Worm (Caenorhabditis elegans) whole organism, mixed stage, embryonic: ENCODE results near the gene flp-34.
A peak's percentile ranks its signal among the peaks of the same experiment; 100 is the strongest.

Experiments used
- M03D4.4 ChIP-seq: sonication (generic microtip); optimal IDR thresholded peaks from 2 replicates; lab custom pipeline; 2017; ENCODE audit warnings: mild to moderate bottlenecking, missing genetic modification characterization, missing compliant biosample characterization
- bed-3 ChIP-seq: fragments of 200-800 bp; sonication (Bioruptor generic); optimal IDR thresholded peaks from 3 replicates; lab custom pipeline; 2018; ENCODE audit warnings: mild to moderate bottlenecking, missing genetic modification characterization, moderate library complexity, missing compliant biosample characterization
- ceh-39 ChIP-seq: fragments of 150-350 bp; optimal IDR thresholded peaks from 2 replicates; lab custom pipeline; 2014; ENCODE audit warnings: missing biosample characterization, missing genetic modification characterization
- ceh-43 ChIP-seq: fragments of 200-800 bp; sonication (Bioruptor generic); optimal IDR thresholded peaks from 2 replicates; lab custom pipeline; 2018; ENCODE audit warnings: mild to moderate bottlenecking, missing genetic modification characterization, moderate library complexity, missing compliant biosample characterization
- ceh-83 ChIP-seq: fragments of 200-800 bp; sonication (Bioruptor generic); optimal IDR thresholded peaks from 2 replicates; lab custom pipeline; 2018; ENCODE audit warnings: mild to moderate bottlenecking, missing genetic modification characterization, missing compliant biosample characterization
- ces-1 ChIP-seq: fragments of 150-350 bp; optimal IDR thresholded peaks from 2 replicates; lab custom pipeline; 2014; ENCODE audit warnings: missing biosample characterization, missing genetic modification reagents, missing genetic modification characterization
- cnd-1 ChIP-seq: fragments of 200-800 bp; sonication (Bioruptor generic); optimal IDR thresholded peaks from 2 replicates; lab custom pipeline; 2018; ENCODE audit warnings: mild to moderate bottlenecking, missing genetic modification characterization, missing compliant biosample characterization
- elt-3 ChIP-seq: fragments of 150-350 bp; optimal IDR thresholded peaks from 2 replicates; lab custom pipeline; 2014; ENCODE audit warnings: missing biosample characterization, missing genetic modification characterization
- hlh-1 ChIP-seq: fragments of 150-350 bp; optimal IDR thresholded peaks from 2 replicates; lab custom pipeline; 2014; ENCODE audit warnings: missing biosample characterization, missing genetic modification reagents, missing genetic modification characterization
- lin-13 ChIP-seq: fragments of 150-350 bp; optimal IDR thresholded peaks from 2 replicates; lab custom pipeline; 2014; ENCODE audit warnings: missing biosample characterization, missing genetic modification characterization
- lin-32 ChIP-seq: fragments of 200-800 bp; sonication (Bioruptor generic); optimal IDR thresholded peaks from 2 replicates; lab custom pipeline; 2018; ENCODE audit warnings: mild to moderate bottlenecking, missing genetic modification characterization, missing compliant biosample characterization
- lsy-2 ChIP-seq: fragments of 150-350 bp; optimal IDR thresholded peaks from 2 replicates; lab custom pipeline; 2014; ENCODE audit warnings: missing biosample characterization, missing genetic modification characterization
- mep-1 ChIP-seq: fragments of 150-350 bp; optimal IDR thresholded peaks from 2 replicates; lab custom pipeline; 2017; ENCODE audit warnings: missing biosample characterization, missing genetic modification reagents, missing genetic modification characterization, inconsistent platforms
- mls-2 ChIP-seq: sonication (generic microtip); optimal IDR thresholded peaks from 2 replicates; lab custom pipeline; 2016; ENCODE audit warnings: mild to moderate bottlenecking, missing genetic modification characterization, moderate library complexity, missing compliant biosample characterization
- nhr-12 ChIP-seq: fragments of 150-350 bp; optimal IDR thresholded peaks from 2 replicates; lab custom pipeline; 2014; ENCODE audit warnings: missing biosample characterization, missing genetic modification characterization
- nhr-2 ChIP-seq: fragments of 150-350 bp; optimal IDR thresholded peaks from 2 replicates; lab custom pipeline; 2014; ENCODE audit warnings: missing biosample characterization, missing genetic modification characterization
- nhr-237 ChIP-seq: fragments of 150-350 bp; optimal IDR thresholded peaks from 2 replicates; lab custom pipeline; 2014; ENCODE audit warnings: missing biosample characterization, missing genetic modification characterization
- nhr-28 ChIP-seq: fragments of 150-350 bp; optimal IDR thresholded peaks from 2 replicates; lab custom pipeline; 2014; ENCODE audit warnings: missing biosample characterization, missing genetic modification characterization
- nhr-76 ChIP-seq: sonication (generic microtip); optimal IDR thresholded peaks from 2 replicates; lab custom pipeline; 2017; ENCODE audit warnings: missing biosample characterization, missing genetic modification characterization
- pha-4 ChIP-seq: fragments of 150-350 bp; optimal IDR thresholded peaks from 2 replicates; lab custom pipeline; 2018; ENCODE audit warnings: missing biosample characterization, missing genetic modification reagents, missing genetic modification characterization
- sem-2 ChIP-seq: fragments of 200-800 bp; sonication (Bioruptor generic); optimal IDR thresholded peaks from 2 replicates; lab custom pipeline; 2018; ENCODE audit warnings: mild to moderate bottlenecking, missing genetic modification characterization, missing compliant biosample characterization
- snpc-4 ChIP-seq: fragments of 150-350 bp; optimal IDR thresholded peaks from 2 replicates; lab custom pipeline; 2014; ENCODE audit warnings: missing biosample characterization, missing genetic modification characterization
- sptf-1 ChIP-seq: sonication (generic microtip); optimal IDR thresholded peaks from 2 replicates; lab custom pipeline; 2017; ENCODE audit warnings: mild to moderate bottlenecking, missing genetic modification characterization, moderate library complexity, missing compliant biosample characterization
- tbx-8 ChIP-seq: fragments of 200-800 bp; sonication (Bioruptor generic); optimal IDR thresholded peaks from 2 replicates; lab custom pipeline; 2018; ENCODE audit warnings: mild to moderate bottlenecking, missing genetic modification characterization, moderate library complexity, missing compliant biosample characterization
- unc-39 ChIP-seq: fragments of 150-350 bp; optimal IDR thresholded peaks from 2 replicates; lab custom pipeline; 2014; ENCODE audit warnings: missing biosample characterization, missing genetic modification characterization
- unc-62 ChIP-seq: fragments of 150-350 bp; optimal IDR thresholded peaks from 2 replicates; lab custom pipeline; 2014; ENCODE audit warnings: missing biosample characterization, missing genetic modification reagents, missing genetic modification characterization
- zip-8 ChIP-seq: fragments of 150-350 bp; optimal IDR thresholded peaks from 2 replicates; lab custom pipeline; 2014; ENCODE audit warnings: missing biosample characterization, missing genetic modification characterization

flp-34 gene

DNA sequence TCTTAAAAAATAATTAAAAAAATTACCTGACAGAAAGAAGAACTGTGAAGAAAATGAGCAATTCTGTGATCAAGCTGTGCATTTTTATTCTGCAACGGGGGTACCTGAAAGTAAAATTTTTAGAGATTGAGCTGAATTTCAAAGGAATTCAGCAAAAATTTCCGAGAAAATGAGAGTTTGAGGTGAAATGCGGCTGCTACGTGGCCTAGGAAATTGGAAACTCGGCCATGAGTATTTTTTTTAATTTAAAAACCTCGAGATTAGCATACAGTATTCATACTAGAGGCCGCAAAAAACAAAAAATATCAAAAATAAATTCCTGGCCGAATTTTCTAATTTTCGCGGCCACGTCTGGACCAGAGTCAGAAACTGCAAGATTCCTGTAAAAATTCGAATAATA lies at the start of gene flp-34:
Gene flp-34 (minus strand): TSS at position 101 of the 400 bp plus-strand sequence.
- no peak for TF ChIP-seq M03D4.4 (tag; lab: Kevin White, UChicago)
- TF ChIP-seq nhr-237: no peak
- no peak for TF ChIP-seq zip-8 (tag; lab: Kevin White, UChicago)
- no peak for TF ChIP-seq nhr-12 (tag; lab: Kevin White, UChicago)
- TF ChIP-seq sptf-1 (tag; lab: Kevin White, UChicago): no peak
- no peak for TF ChIP-seq unc-39 (tag; lab: Kevin White, UChicago)
- TF ChIP-seq snpc-4 (tag; lab: Kevin White, UChicago): no peak
- no peak for TF ChIP-seq ceh-39 (tag; lab: Kevin White, UChicago)
- TF ChIP-seq bed-3 (GFP tag; lab: Kevin White, UChicago): no peak
- no peak for TF ChIP-seq lsy-2 (tag; lab: Kevin White, UChicago)
- TF ChIP-seq tbx-8 (GFP tag; lab: Kevin White, UChicago): no peak
- TF ChIP-seq sem-2 (GFP tag; lab: Kevin White, UChicago): no peak
- TF ChIP-seq, all 35 proteins: peak for 0

DNA sequence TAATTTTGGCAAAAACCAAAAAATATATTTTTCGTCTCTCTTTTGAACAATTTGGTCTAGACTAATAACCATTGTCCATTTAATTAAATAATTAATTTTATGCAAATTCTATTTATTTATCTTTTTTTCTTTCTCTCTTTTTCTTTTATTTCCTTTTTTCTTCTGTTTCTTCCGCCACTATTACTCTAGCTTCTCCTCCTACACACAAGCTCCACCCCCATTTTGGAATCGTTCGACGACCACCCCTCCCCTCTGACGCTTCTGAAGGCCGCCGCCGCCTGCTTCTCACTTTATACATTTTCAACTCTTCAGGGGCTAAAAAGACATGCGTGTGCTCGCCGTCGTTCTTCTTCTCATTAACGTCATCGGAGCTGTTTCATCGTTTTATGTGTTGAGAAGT lies 41.7 kb upstream of the flp-34 start, which contains the start of gene K10C9.1:
Gene K10C9.1 (plus strand): TSS at position 301 of the 400 bp plus-strand sequence.
- TF ChIP-seq lin-32 (GFP tag; lab: Kevin White, UChicago) (no peak), M03D4.4 (tag; lab: Kevin White, UChicago) (no peak), mep-1 (tag; lab: Kevin White, UChicago) (no peak), ces-1 (GFP tag; lab: Kevin White, UChicago) (peak; percentile 42), sem-2 (GFP tag; lab: Kevin White, UChicago) (no peak)

DNA sequence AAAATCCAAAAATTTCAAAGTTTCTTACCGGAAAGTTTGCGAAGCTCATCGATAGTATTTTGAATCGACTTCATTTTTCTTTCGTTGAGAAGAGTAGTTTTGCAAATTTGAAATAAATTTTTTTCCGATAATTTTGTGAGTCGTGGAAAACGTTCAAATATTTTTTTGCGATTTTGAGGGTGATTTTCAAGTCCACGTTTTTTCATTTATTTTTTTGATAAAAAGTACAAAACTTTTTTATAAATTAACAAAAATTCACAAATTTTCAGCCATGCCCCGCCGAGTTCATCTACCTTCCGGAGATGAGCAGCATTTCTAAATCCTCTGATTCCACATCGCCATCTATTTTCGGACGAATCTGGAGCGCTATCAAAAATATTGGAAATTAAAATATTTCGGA lies 34.3 kb upstream of the flp-34 start, which contains the start of gene K10C9.7:
Gene K10C9.7 (minus strand): TSS at position 101 of the 400 bp plus-strand sequence.
- TF ChIP-seq nhr-28 (tag; lab: Kevin White, UChicago) (no peak), snpc-4 (tag; lab: Kevin White, UChicago) (no peak), lin-32 (GFP tag; lab: Kevin White, UChicago) (no peak), sem-2 (GFP tag; lab: Kevin White, UChicago) (no peak), elt-3 (tag; lab: Kevin White, UChicago) (no peak), nhr-2 (no peak), nhr-237 (no peak), ceh-83 (no peak), bed-3 (GFP tag; lab: Kevin White, UChicago) (no peak), unc-62 (GFP tag; lab: Kevin White, UChicago) (no peak), nhr-12 (tag; lab: Kevin White, UChicago) (no peak), zip-8 (tag; lab: Kevin White, UChicago) (no peak), mep-1 (tag; lab: Kevin White, UChicago) (no peak), lsy-2 (tag; lab: Kevin White, UChicago) (no peak), cnd-1 (tag; lab: Kevin White, UChicago) (no peak), ceh-43 (GFP tag; lab: Kevin White, UChicago) (no peak), mls-2 (no peak), pha-4 (tag; lab: Kevin White, UChicago) (no peak), nhr-76 (tag; lab: Kevin White, UChicago) (no peak)
- TF ChIP-seq, all 35 proteins: peak for 0

DNA sequence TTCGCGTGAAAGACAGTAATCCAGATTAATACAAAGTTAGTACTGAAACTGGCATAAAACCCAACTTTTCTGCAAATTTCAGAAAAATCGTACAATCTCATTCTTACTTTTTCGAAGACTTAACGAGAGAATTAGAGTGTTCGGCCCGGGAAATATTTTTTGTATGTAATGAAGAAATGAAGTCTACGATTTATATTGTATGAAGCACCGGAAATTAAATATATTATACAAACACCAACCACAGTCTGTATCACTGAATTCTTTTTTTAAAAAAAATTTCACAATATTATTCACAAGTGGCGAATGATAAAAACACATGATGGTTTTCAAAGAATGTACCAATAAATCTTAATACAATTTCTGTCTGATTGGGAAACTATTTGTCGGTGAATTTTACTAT lies 31.3 kb upstream of the flp-34 start, which contains the start of gene str-67:
Gene str-67 (minus strand): TSS at position 101 of the 400 bp plus-strand sequence.
- TF ChIP-seq unc-62 (GFP tag; lab: Kevin White, UChicago) (no peak), ceh-83 (no peak), mep-1 (tag; lab: Kevin White, UChicago) (no peak), lin-13 (tag; lab: Kevin White, UChicago) (no peak)

DNA sequence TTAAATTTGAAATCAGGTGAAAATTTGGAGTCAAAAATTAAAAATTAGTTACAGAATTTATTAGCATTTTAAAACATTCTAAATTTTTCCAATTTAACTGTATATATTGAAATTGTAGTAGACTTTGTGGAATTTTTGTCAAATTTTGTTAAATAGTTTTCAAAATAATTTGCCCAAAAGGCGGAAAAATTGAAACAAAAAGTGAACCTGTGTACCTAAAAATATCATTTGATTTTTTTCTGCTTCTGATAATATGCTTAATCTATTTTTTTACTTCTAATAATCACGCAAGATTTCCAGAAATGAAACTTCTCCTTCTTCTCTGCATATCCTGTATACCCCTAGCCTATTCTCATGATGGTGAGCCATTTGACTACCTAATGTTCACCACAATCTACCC lies 28.1 kb upstream of the flp-34 start, which contains the start of gene rnst-2:
Gene rnst-2 (plus strand): TSS at position 301 of the 400 bp plus-strand sequence.
- TF ChIP-seq nhr-237: no peak
- no peak for TF ChIP-seq mep-1 (tag; lab: Kevin White, UChicago)
- TF ChIP-seq lin-13 (tag; lab: Kevin White, UChicago): no peak
- TF ChIP-seq sem-2 (GFP tag; lab: Kevin White, UChicago): no peak
- TF ChIP-seq elt-3 (tag; lab: Kevin White, UChicago): no peak
- TF ChIP-seq ceh-39 (tag; lab: Kevin White, UChicago): no peak
- TF ChIP-seq sptf-1 (tag; lab: Kevin White, UChicago): no peak
- TF ChIP-seq hlh-1: no peak
- no peak for TF ChIP-seq lin-32 (GFP tag; lab: Kevin White, UChicago)
- no peak for TF ChIP-seq snpc-4 (tag; lab: Kevin White, UChicago)
- no peak for TF ChIP-seq unc-39 (tag; lab: Kevin White, UChicago)
